Fruit fly (Drosophila melanogaster): Measurements from ENCODE around the gene CG8661.

dm6 chrX:17322852-17323251, 38.6 kb upstream of the CG8661 start:
- TF ChIP-seq CG33017 (tag; optimal IDR thresholded peaks at IDR 0.05) (no peak), Crg-1 (GFP tag; optimal IDR thresholded peaks at IDR 0.05) (no peak), cnc (optimal IDR thresholded peaks at IDR 0.05) (no peak)

Measured in whole organism, adult.